Worm (Caenorhabditis elegans) whole organism, mixed stage, embryonic: ENCODE data around the gene T27A8.3.

Source experiments
- M03D4.4 ChIP-seq: sonication (generic microtip); optimal IDR thresholded peaks from 2 replicates; lab custom pipeline; 2017; ENCODE audit warnings: mild to moderate bottlenecking, missing genetic modification characterization, missing compliant biosample characterization
- bed-3 ChIP-seq: fragments of 200-800 bp; sonication (Bioruptor generic); optimal IDR thresholded peaks from 3 replicates; lab custom pipeline; 2018; ENCODE audit warnings: mild to moderate bottlenecking, missing genetic modification characterization, moderate library complexity, missing compliant biosample characterization
- blmp-1 ChIP-seq: fragments of 150-350 bp; optimal IDR thresholded peaks from 2 replicates; lab custom pipeline; 2014; ENCODE audit warnings: missing biosample characterization, missing genetic modification characterization
- ceh-39 ChIP-seq: fragments of 150-350 bp; optimal IDR thresholded peaks from 2 replicates; lab custom pipeline; 2014; ENCODE audit warnings: missing biosample characterization, missing genetic modification characterization
- ceh-43 ChIP-seq: fragments of 200-800 bp; sonication (Bioruptor generic); optimal IDR thresholded peaks from 2 replicates; lab custom pipeline; 2018; ENCODE audit warnings: mild to moderate bottlenecking, missing genetic modification characterization, moderate library complexity, missing compliant biosample characterization
- ceh-83 ChIP-seq: fragments of 200-800 bp; sonication (Bioruptor generic); optimal IDR thresholded peaks from 2 replicates; lab custom pipeline; 2018; ENCODE audit warnings: mild to moderate bottlenecking, missing genetic modification characterization, missing compliant biosample characterization
- ces-1 ChIP-seq: fragments of 150-350 bp; optimal IDR thresholded peaks from 2 replicates; lab custom pipeline; 2014; ENCODE audit warnings: missing biosample characterization, missing genetic modification reagents, missing genetic modification characterization
- cnd-1 ChIP-seq: fragments of 200-800 bp; sonication (Bioruptor generic); optimal IDR thresholded peaks from 2 replicates; lab custom pipeline; 2018; ENCODE audit warnings: mild to moderate bottlenecking, missing genetic modification characterization, missing compliant biosample characterization
- drap-1 ChIP-seq: fragments of 200-800 bp; sonication (Bioruptor generic); optimal IDR thresholded peaks from 3 replicates; lab custom pipeline; 2018; ENCODE audit warnings: mild to moderate bottlenecking, missing genetic modification characterization, missing compliant biosample characterization
- elt-1 ChIP-seq: sonication (generic microtip); optimal IDR thresholded peaks from 2 replicates; lab custom pipeline; 2017; ENCODE audit warnings: missing genetic modification characterization, mild to moderate bottlenecking, missing compliant biosample characterization, antibody characterized with exemption, moderate library complexity, borderline replicate concordance; ENCODE audit not compliant: insufficient read depth
- elt-3 ChIP-seq: fragments of 150-350 bp; optimal IDR thresholded peaks from 2 replicates; lab custom pipeline; 2014; ENCODE audit warnings: missing biosample characterization, missing genetic modification characterization
- flh-1 ChIP-seq: fragments of 200-800 bp; sonication (Bioruptor generic); optimal IDR thresholded peaks from 2 replicates; lab custom pipeline; 2018; ENCODE audit warnings: mild to moderate bottlenecking, missing genetic modification characterization, moderate library complexity, missing compliant biosample characterization
- ham-2 ChIP-seq: fragments of 200-800 bp; sonication (Bioruptor generic); optimal IDR thresholded peaks from 2 replicates; lab custom pipeline; 2018; ENCODE audit warnings: mild to moderate bottlenecking, missing genetic modification characterization, missing compliant biosample characterization
- hlh-1 ChIP-seq: fragments of 150-350 bp; optimal IDR thresholded peaks from 2 replicates; lab custom pipeline; 2014; ENCODE audit warnings: missing biosample characterization, missing genetic modification reagents, missing genetic modification characterization
- lin-13 ChIP-seq: fragments of 150-350 bp; optimal IDR thresholded peaks from 2 replicates; lab custom pipeline; 2014; ENCODE audit warnings: missing biosample characterization, missing genetic modification characterization
- lin-32 ChIP-seq: fragments of 200-800 bp; sonication (Bioruptor generic); optimal IDR thresholded peaks from 2 replicates; lab custom pipeline; 2018; ENCODE audit warnings: mild to moderate bottlenecking, missing genetic modification characterization, missing compliant biosample characterization
- lsy-2 ChIP-seq: fragments of 150-350 bp; optimal IDR thresholded peaks from 2 replicates; lab custom pipeline; 2014; ENCODE audit warnings: missing biosample characterization, missing genetic modification characterization
- mab-5 ChIP-seq: fragments of 150-350 bp; optimal IDR thresholded peaks from 2 replicates; lab custom pipeline; 2014; ENCODE audit warnings: missing biosample characterization, missing genetic modification characterization
- mep-1 ChIP-seq: fragments of 150-350 bp; optimal IDR thresholded peaks from 2 replicates; lab custom pipeline; 2017; ENCODE audit warnings: missing biosample characterization, missing genetic modification reagents, missing genetic modification characterization, inconsistent platforms
- mls-2 ChIP-seq: sonication (generic microtip); optimal IDR thresholded peaks from 2 replicates; lab custom pipeline; 2016; ENCODE audit warnings: mild to moderate bottlenecking, missing genetic modification characterization, moderate library complexity, missing compliant biosample characterization
- nhr-12 ChIP-seq: fragments of 150-350 bp; optimal IDR thresholded peaks from 2 replicates; lab custom pipeline; 2014; ENCODE audit warnings: missing biosample characterization, missing genetic modification characterization
- nhr-2 ChIP-seq: fragments of 150-350 bp; optimal IDR thresholded peaks from 2 replicates; lab custom pipeline; 2014; ENCODE audit warnings: missing biosample characterization, missing genetic modification characterization
- nhr-237 ChIP-seq: fragments of 150-350 bp; optimal IDR thresholded peaks from 2 replicates; lab custom pipeline; 2014; ENCODE audit warnings: missing biosample characterization, missing genetic modification characterization
- nhr-28 ChIP-seq: fragments of 150-350 bp; optimal IDR thresholded peaks from 2 replicates; lab custom pipeline; 2014; ENCODE audit warnings: missing biosample characterization, missing genetic modification characterization
- nhr-76 ChIP-seq: sonication (generic microtip); optimal IDR thresholded peaks from 2 replicates; lab custom pipeline; 2017; ENCODE audit warnings: missing biosample characterization, missing genetic modification characterization
- pha-4 ChIP-seq: fragments of 150-350 bp; optimal IDR thresholded peaks from 2 replicates; lab custom pipeline; 2018; ENCODE audit warnings: missing biosample characterization, missing genetic modification reagents, missing genetic modification characterization
- sem-2 ChIP-seq: fragments of 200-800 bp; sonication (Bioruptor generic); optimal IDR thresholded peaks from 2 replicates; lab custom pipeline; 2018; ENCODE audit warnings: mild to moderate bottlenecking, missing genetic modification characterization, missing compliant biosample characterization
- snpc-4 ChIP-seq: fragments of 150-350 bp; optimal IDR thresholded peaks from 2 replicates; lab custom pipeline; 2014; ENCODE audit warnings: missing biosample characterization, missing genetic modification characterization
- sptf-1 ChIP-seq: sonication (generic microtip); optimal IDR thresholded peaks from 2 replicates; lab custom pipeline; 2017; ENCODE audit warnings: mild to moderate bottlenecking, missing genetic modification characterization, moderate library complexity, missing compliant biosample characterization
- tbx-8 ChIP-seq: fragments of 200-800 bp; sonication (Bioruptor generic); optimal IDR thresholded peaks from 2 replicates; lab custom pipeline; 2018; ENCODE audit warnings: mild to moderate bottlenecking, missing genetic modification characterization, moderate library complexity, missing compliant biosample characterization
- unc-120 ChIP-seq: sonication (generic microtip); optimal IDR thresholded peaks from 2 replicates; lab custom pipeline; 2017; ENCODE audit warnings: missing genetic modification characterization, missing compliant biosample characterization; ENCODE audit not compliant: poor library complexity, severe bottlenecking
- unc-39 ChIP-seq: fragments of 150-350 bp; optimal IDR thresholded peaks from 2 replicates; lab custom pipeline; 2014; ENCODE audit warnings: missing biosample characterization, missing genetic modification characterization
- unc-62 ChIP-seq: fragments of 150-350 bp; optimal IDR thresholded peaks from 2 replicates; lab custom pipeline; 2014; ENCODE audit warnings: missing biosample characterization, missing genetic modification reagents, missing genetic modification characterization
- zip-8 ChIP-seq: fragments of 150-350 bp; optimal IDR thresholded peaks from 2 replicates; lab custom pipeline; 2014; ENCODE audit warnings: missing biosample characterization, missing genetic modification characterization
- ztf-11 ChIP-seq: fragments of 150-350 bp; optimal IDR thresholded peaks from 2 replicates; lab custom pipeline; 2014; ENCODE audit warnings: missing biosample characterization, missing genetic modification characterization

Gene T27A8.3

ce11 chrX:16049573-16049972, 12.9 kb upstream of the T27A8.3 start, which contains the start of gene cpd-2:
cpd-2 (plus strand) TSS chrX:16049873.
- no peak for TF ChIP-seq ham-2 (GFP tag; lab: Kevin White, UChicago)
- no peak for TF ChIP-seq ztf-11
- no peak for TF ChIP-seq sptf-1 (tag; lab: Kevin White, UChicago)
- TF ChIP-seq tbx-8 = no peak
- TF ChIP-seq nhr-28 (tag; lab: Kevin White, UChicago) = no peak
- no peak for TF ChIP-seq snpc-4 (tag; lab: Kevin White, UChicago)
- TF ChIP-seq nhr-237 (tag; lab: Kevin White, UChicago) = no peak
- no peak for TF ChIP-seq lin-32 (GFP tag; lab: Kevin White, UChicago)
- no peak for TF ChIP-seq ceh-43 (GFP tag; lab: Kevin White, UChicago)

DNA sequence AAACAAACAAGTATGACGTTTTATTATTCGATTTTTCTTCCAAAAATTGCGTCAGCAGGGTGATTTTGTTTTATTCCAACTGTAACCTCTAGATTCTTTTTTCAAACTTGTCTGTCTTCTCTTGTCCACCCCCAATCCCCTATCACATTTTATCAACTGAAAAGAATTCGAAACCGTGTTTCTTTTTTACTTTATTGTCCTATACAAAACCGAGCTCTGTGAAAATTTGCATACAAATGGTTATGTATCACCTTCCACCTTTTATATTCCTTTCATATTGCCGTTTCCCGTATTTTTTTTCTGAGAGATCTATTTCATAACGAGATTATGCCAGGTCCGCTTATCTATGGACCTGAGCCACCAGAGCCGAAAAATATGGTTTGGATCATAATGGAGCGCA, 7.2 kb upstream of the T27A8.3 start, which contains the start of gene T27A8.7:
TSS of gene T27A8.7 (plus strand) at position 301 of the 400 bp plus-strand sequence.
- TF ChIP-seq ztf-11 = no peak
- TF ChIP-seq mab-5 (tag; lab: Kevin White, UChicago) = no peak
- TF ChIP-seq ces-1 = no peak
- no peak for TF ChIP-seq M03D4.4 (tag; lab: Kevin White, UChicago)
- no peak for TF ChIP-seq drap-1 (GFP tag; lab: Kevin White, UChicago)
- TF ChIP-seq bed-3 = no peak
- no peak for TF ChIP-seq ceh-43 (GFP tag; lab: Kevin White, UChicago)

ce11 chrX:16056404-16056803, 6.1 kb upstream of the T27A8.3 start:
- TF ChIP-seq lin-32 (GFP tag; lab: Kevin White, UChicago) (no peak), lsy-2 (tag; lab: Kevin White, UChicago) (peak; percentile 83), zip-8 (tag; lab: Kevin White, UChicago) (no peak), ceh-39 (tag; lab: Kevin White, UChicago) (peak; percentile 68), unc-120 (tag; lab: Kevin White, UChicago) (peak; percentile 59), bed-3 (no peak), ceh-43 (GFP tag; lab: Kevin White, UChicago) (no peak), unc-62 (GFP tag; lab: Kevin White, UChicago) (peak; percentile 67), elt-3 (peak; percentile 71), ces-1 (peak; percentile 86), mab-5 (tag; lab: Kevin White, UChicago) (peak; percentile 88), flh-1 (GFP tag; lab: Kevin White, UChicago) (no peak), pha-4 (tag; lab: Kevin White, UChicago) (peak; percentile 83), hlh-1 (tag; lab: Kevin White, UChicago) (peak; percentile 93), nhr-237 (tag; lab: Kevin White, UChicago) (peak; percentile 98), tbx-8 (no peak), lin-13 (tag; lab: Kevin White, UChicago) (peak; percentile 80), mls-2 (tag; lab: Kevin White, UChicago) (peak; percentile 5), nhr-12 (tag; lab: Kevin White, UChicago) (peak; percentile 28), blmp-1 (tag; lab: Kevin White, UChicago) (peak; percentile 6), drap-1 (GFP tag; lab: Kevin White, UChicago) (peak; percentile 75), mep-1 (tag; lab: Kevin White, UChicago) (peak; percentile 80), nhr-28 (tag; lab: Kevin White, UChicago) (no peak), ceh-83 (GFP tag; lab: Kevin White, UChicago) (no peak), ztf-11 (no peak), nhr-2 (tag; lab: Kevin White, UChicago) (no peak), cnd-1 (tag; lab: Kevin White, UChicago) (no peak), snpc-4 (tag; lab: Kevin White, UChicago) (no peak), M03D4.4 (tag; lab: Kevin White, UChicago) (no peak), unc-39 (tag; lab: Kevin White, UChicago) (peak; percentile 70), sptf-1 (tag; lab: Kevin White, UChicago) (peak; percentile 63), ham-2 (GFP tag; lab: Kevin White, UChicago) (no peak), sem-2 (no peak), elt-1 (tag; lab: Kevin White, UChicago) (peak; percentile 53), nhr-76 (tag; lab: Kevin White, UChicago) (no peak)
